Worm (Caenorhabditis elegans) whole organism, L3 larva: ENCODE measurements around the gene nhr-237.

Source experiments
- ama-1 ChIP-seq: fragments of 150-350 bp; optimal IDR thresholded peaks from 2 replicates; lab custom pipeline; 2018
- elt-2 ChIP-seq: sonication (generic microtip); optimal IDR thresholded peaks from 2 replicates; lab custom pipeline; 2016; ENCODE audit warnings: missing genetic modification reagents, mild to moderate bottlenecking, missing genetic modification characterization, missing compliant biosample characterization
- unc-39 ChIP-seq: sonication (generic microtip); optimal IDR thresholded peaks from 4 replicates; lab custom pipeline; 2017; ENCODE audit warnings: missing biosample characterization, missing genetic modification characterization
- ztf-4 ChIP-seq: fragments of 150-350 bp; optimal IDR thresholded peaks from 2 replicates; lab custom pipeline; 2014; ENCODE audit warnings: missing biosample characterization, missing genetic modification characterization

ce11 chrV:1611570-1611969 lies 15.1 kb downstream of the nhr-237 start:
- no peak for TF ChIP-seq unc-39 (tag; lab: Kevin White, UChicago)
- TF ChIP-seq ama-1 (lab: Kevin White, UChicago) = no peak
- no peak for TF ChIP-seq ztf-4 (tag; lab: Kevin White, UChicago)
- no peak for TF ChIP-seq elt-2
